Fruit fly (Drosophila melanogaster) whole organism, embryonic: ENCODE results near the gene Sirt4.

ENCODE experiments used
- Atf6 ChIP-seq: fragments of 200-800 bp; sonication (Bioruptor generic); IDR thresholded peaks from 2 replicates; pipeline ENCODE4 v1.3.6; 2022; ENCODE audit warnings: missing biosample characterization, missing genetic modification characterization
- Bteb2 ChIP-seq: fragments of 200-800 bp; sonication (Bioruptor generic); optimal IDR thresholded peaks from 2 replicates; lab custom pipeline; 2016; ENCODE audit warnings: missing biosample characterization, missing genetic modification characterization
- CG10147 ChIP-seq: fragments of 200-800 bp; sonication (Bioruptor generic); optimal IDR thresholded peaks from 2 replicates; lab custom pipeline; 2019; ENCODE audit warnings: missing biosample characterization, mild to moderate bottlenecking, missing genetic modification characterization, moderate library complexity
- CG1233 ChIP-seq: fragments of 200-800 bp; sonication (Bioruptor generic); optimal IDR thresholded peaks from 4 replicates; lab custom pipeline; 2018; ENCODE audit warnings: missing biosample characterization, mild to moderate bottlenecking, missing genetic modification characterization
- CG14441 ChIP-seq: fragments of 200-800 bp; sonication (Bioruptor generic); IDR thresholded peaks from 2 replicates; pipeline ENCODE4 v1.3.6; 2022; ENCODE audit warnings: missing biosample characterization, missing genetic modification characterization
- CG14965 ChIP-seq: fragments of 200-800 bp; sonication (Bioruptor generic); optimal IDR thresholded peaks from 2 replicates; lab custom pipeline; 2016; ENCODE audit warnings: missing biosample characterization, missing genetic modification characterization, borderline replicate concordance
- CG1647 ChIP-seq: fragments of 200-800 bp; sonication (Bioruptor generic); optimal IDR thresholded peaks from 3 replicates; lab custom pipeline; 2016; ENCODE audit warnings: missing biosample characterization, missing genetic modification characterization
- CG16863 ChIP-seq: fragments of 200-800 bp; sonication (Bioruptor generic); optimal IDR thresholded peaks from 3 replicates; lab custom pipeline; 2016; ENCODE audit warnings: missing biosample characterization, missing genetic modification characterization
- CG17328 ChIP-seq: fragments of 200-800 bp; sonication (Bioruptor generic); IDR thresholded peaks from 2 replicates; pipeline ENCODE4 v1.3.6; 2022; ENCODE audit warnings: missing biosample characterization, missing genetic modification characterization
- CG1832 ChIP-seq: fragments of 200-800 bp; sonication (Bioruptor generic); optimal IDR thresholded peaks from 2 replicates; lab custom pipeline; 2017; ENCODE audit warnings: missing biosample characterization, mild to moderate bottlenecking, missing genetic modification characterization, inconsistent platforms
- CG2120 ChIP-seq: fragments of 200-800 bp; sonication (Bioruptor generic); optimal IDR thresholded peaks from 3 replicates; lab custom pipeline; 2016; ENCODE audit warnings: missing biosample characterization, missing genetic modification characterization
- CG3065 ChIP-seq: fragments of 200-800 bp; sonication (Bioruptor generic); optimal IDR thresholded peaks from 2 replicates; lab custom pipeline; 2016; ENCODE audit warnings: missing biosample characterization, missing genetic modification characterization
- CG31365 ChIP-seq: fragments of 200-800 bp; sonication (Bioruptor generic); optimal IDR thresholded peaks from 2 replicates; lab custom pipeline; 2018; ENCODE audit warnings: missing biosample characterization, mild to moderate bottlenecking, missing genetic modification characterization
- CG34376 ChIP-seq: fragments of 200-800 bp; sonication (Bioruptor generic); optimal IDR thresholded peaks from 2 replicates; lab custom pipeline; 2018; ENCODE audit warnings: missing biosample characterization, mild to moderate bottlenecking, missing genetic modification characterization
- CG3726 ChIP-seq: fragments of 200-800 bp; sonication (Bioruptor generic); IDR thresholded peaks from 3 replicates; pipeline ENCODE4, ENCODE4 v1.3.6; 2022; ENCODE audit warnings: missing biosample characterization, missing genetic modification characterization
- CG3847 ChIP-seq: fragments of 200-800 bp; sonication (Bioruptor generic); IDR thresholded peaks from 2 replicates; pipeline ENCODE4 v1.3.6; 2022; ENCODE audit warnings: missing biosample characterization, missing genetic modification characterization
- CG5180 ChIP-seq: fragments of 200-800 bp; sonication (Bioruptor generic); optimal IDR thresholded peaks from 3 replicates; lab custom pipeline; 2017; ENCODE audit warnings: missing biosample characterization, missing genetic modification characterization, mild to moderate bottlenecking, moderate library complexity, missing genetic modification reagents
- CG7745 ChIP-seq: fragments of 200-800 bp; sonication (Bioruptor generic); optimal IDR thresholded peaks from 2 replicates; lab custom pipeline; 2018; ENCODE audit warnings: missing biosample characterization, mild to moderate bottlenecking, missing genetic modification characterization, moderate library complexity
- CG8478 ChIP-seq: fragments of >200 bp; optimal IDR thresholded peaks from 2 replicates; lab custom pipeline; 2018
- CG9817 ChIP-seq: fragments of 200-800 bp; sonication (Bioruptor generic); optimal IDR thresholded peaks from 2 replicates; lab custom pipeline; 2018; ENCODE audit warnings: missing biosample characterization, mild to moderate bottlenecking, missing genetic modification characterization, moderate library complexity
- CHES-1-like ChIP-seq: fragments of 200-800 bp; sonication (Bioruptor generic); optimal IDR thresholded peaks from 2 replicates; lab custom pipeline; 2016; ENCODE audit warnings: missing biosample characterization, missing genetic modification characterization
- CkIIα-i1 ChIP-seq: fragments of 200-800 bp; sonication (Bioruptor generic); IDR thresholded peaks from 2 replicates; pipeline ENCODE4 v1.3.6; 2022; ENCODE audit warnings: missing biosample characterization, missing genetic modification characterization
- CoRest ChIP-seq: fragments of 200-800 bp; sonication (Bioruptor generic); optimal IDR thresholded peaks from 3 replicates; lab custom pipeline; 2018; ENCODE audit warnings: missing biosample characterization, mild to moderate bottlenecking, missing genetic modification characterization, moderate library complexity
- Dek ChIP-seq: fragments of 200-800 bp; sonication (Bioruptor generic); optimal IDR thresholded peaks from 3 replicates; lab custom pipeline; 2019; ENCODE audit warnings: missing biosample characterization, mild to moderate bottlenecking, missing genetic modification characterization, moderate library complexity
- E2f2 ChIP-seq: fragments of 200-800 bp; sonication (Bioruptor generic); IDR thresholded peaks from 2 replicates; pipeline ENCODE4 v1.3.6; 2022; ENCODE audit warnings: missing biosample characterization, missing genetic modification characterization
- Fer3 ChIP-seq: fragments of 200-800 bp; sonication (Bioruptor generic); optimal IDR thresholded peaks from 2 replicates; lab custom pipeline; 2018; ENCODE audit warnings: missing biosample characterization, mild to moderate bottlenecking, missing genetic modification characterization, moderate library complexity
- HLHmδ ChIP-seq: fragments of 200-800 bp; sonication (Bioruptor generic); optimal IDR thresholded peaks from 2 replicates; lab custom pipeline; 2018; ENCODE audit warnings: missing biosample characterization, mild to moderate bottlenecking, missing genetic modification characterization, moderate library complexity
- Hand ChIP-seq: fragments of 200-800 bp; sonication (Bioruptor generic); optimal IDR thresholded peaks from 2 replicates; lab custom pipeline; 2017; ENCODE audit warnings: mild to moderate bottlenecking, missing biosample characterization, missing genetic modification reagents, missing genetic modification characterization
- MTF-1 ChIP-seq: fragments of 200-800 bp; sonication (Bioruptor generic); optimal IDR thresholded peaks from 2 replicates; lab custom pipeline; 2018; ENCODE audit warnings: missing biosample characterization, mild to moderate bottlenecking, missing genetic modification characterization, borderline replicate concordance
- NK7.1 ChIP-seq: fragments of 200-800 bp; sonication (Bioruptor generic); optimal IDR thresholded peaks from 3 replicates; lab custom pipeline; 2016; ENCODE audit warnings: missing biosample characterization, missing genetic modification characterization
- Optix ChIP-seq: fragments of 200-800 bp; sonication (Bioruptor generic); IDR thresholded peaks from 3 replicates; pipeline ENCODE4 v1.3.6; 2022; ENCODE audit warnings: missing biosample characterization, missing genetic modification characterization
- Pdp1 ChIP-seq, 2 experiments: fragments of 200-800 bp; sonication (Bioruptor generic); optimal IDR thresholded peaks; 3 replicates each; lab custom pipeline; 2016; ENCODE audit warnings: missing biosample characterization in 2 of 2, missing genetic modification characterization in 2 of 2, mild to moderate bottlenecking in 1 of 2, moderate library complexity in 1 of 2
- ap ChIP-seq: fragments of 200-800 bp; sonication (Bioruptor generic); IDR thresholded peaks from 2 replicates; pipeline ENCODE4 v1.3.6; 2022; ENCODE audit warnings: missing biosample characterization, missing genetic modification characterization
- ara ChIP-seq: fragments of 200-800 bp; sonication (Bioruptor generic); IDR thresholded peaks from 2 replicates; pipeline ENCODE4 v1.3.6; 2022; ENCODE audit warnings: missing biosample characterization, missing genetic modification characterization
- bsh ChIP-seq, 2 experiments: fragments of 200-800 bp; sonication (Bioruptor generic); optimal IDR thresholded peaks; 2 replicates each; lab custom pipeline; 2017 to 2018; ENCODE audit warnings: mild to moderate bottlenecking in 2 of 2, missing biosample characterization in 2 of 2, missing genetic modification characterization in 2 of 2, moderate library complexity in 1 of 2
- ci ChIP-seq: fragments of 200-800 bp; sonication (Bioruptor generic); IDR thresholded peaks from 3 replicates; pipeline ENCODE4 v1.3.6; 2022; ENCODE audit warnings: missing biosample characterization, missing genetic modification characterization
- danr ChIP-seq: fragments of 200-800 bp; sonication (Bioruptor generic); IDR thresholded peaks from 2 replicates; pipeline ENCODE4 v1.3.6; 2022; ENCODE audit warnings: missing biosample characterization, missing genetic modification characterization
- dmrt11E ChIP-seq: fragments of 200-800 bp; sonication (Bioruptor generic); optimal IDR thresholded peaks from 3 replicates; lab custom pipeline; 2018; ENCODE audit warnings: missing biosample characterization, mild to moderate bottlenecking, missing genetic modification characterization, moderate library complexity
- dpn ChIP-seq, 2 experiments: fragments of 200-800 bp; sonication (Bioruptor generic); optimal IDR thresholded peaks; 3 replicates each; lab custom pipeline; 2016; ENCODE audit warnings: missing biosample characterization in 2 of 2, missing genetic modification characterization in 2 of 2
- her ChIP-seq: fragments of 200-800 bp; sonication (Bioruptor generic); optimal IDR thresholded peaks from 2 replicates; lab custom pipeline; 2016; ENCODE audit warnings: missing biosample characterization, missing genetic modification characterization
- hkb ChIP-seq, 2 experiments: fragments of 200-800 bp in 1 of 2; fragments of >200 bp in 1 of 2; sonication (Bioruptor generic) in 1 of 2; IDR thresholded peaks in 1 of 2; optimal IDR thresholded peaks in 1 of 2; 2 replicates each; pipeline versions ENCODE4 v1.3.6 to Lab custom; 2017 to 2022; ENCODE audit warnings: missing biosample characterization in 1 of 2, missing genetic modification characterization in 1 of 2
- hth ChIP-seq: fragments of >200 bp; optimal IDR thresholded peaks from 2 replicates; lab custom pipeline; 2017; ENCODE audit warnings: inconsistent platforms
- maf-S ChIP-seq: fragments of 200-800 bp; sonication (Bioruptor generic); optimal IDR thresholded peaks from 2 replicates; lab custom pipeline; 2016; ENCODE audit warnings: missing biosample characterization, missing genetic modification characterization
- row ChIP-seq: fragments of 200-800 bp; sonication (Bioruptor generic); IDR thresholded peaks from 3 replicates; pipeline ENCODE4 v1.3.6; 2022; ENCODE audit warnings: missing biosample characterization, missing genetic modification characterization
- sens ChIP-seq: fragments of 200-800 bp; sonication (Bioruptor generic); peaks from one replicate; lab custom pipeline; 2016; ENCODE audit warnings: missing biosample characterization, missing genetic modification characterization
- sens-2 ChIP-seq: fragments of 200-800 bp; sonication (Bioruptor generic); IDR thresholded peaks from 2 replicates; pipeline ENCODE4 v1.3.6; 2022; ENCODE audit warnings: missing biosample characterization, missing genetic modification characterization
- shn ChIP-seq: fragments of 200-800 bp; sonication (Bioruptor generic); optimal IDR thresholded peaks from 3 replicates; lab custom pipeline; 2016; ENCODE audit warnings: missing biosample characterization, missing genetic modification characterization
- stc ChIP-seq: fragments of 200-800 bp; sonication (Bioruptor generic); IDR thresholded peaks from 2 replicates; pipeline ENCODE4 v1.3.6; 2022; ENCODE audit warnings: missing biosample characterization, missing genetic modification characterization
- tup ChIP-seq: fragments of 200-800 bp; sonication (Bioruptor generic); optimal IDR thresholded peaks from 2 replicates; lab custom pipeline; 2016; ENCODE audit warnings: missing biosample characterization, mild to moderate bottlenecking, missing genetic modification characterization, moderate library complexity
- tx ChIP-seq: fragments of 200-800 bp; sonication (Bioruptor generic); optimal IDR thresholded peaks from 2 replicates; lab custom pipeline; 2016; ENCODE audit warnings: missing biosample characterization, missing genetic modification characterization
- unpg ChIP-seq: fragments of 200-800 bp; sonication (Bioruptor generic); optimal IDR thresholded peaks from 3 replicates; lab custom pipeline; 2018; ENCODE audit warnings: missing biosample characterization, mild to moderate bottlenecking, missing genetic modification characterization, moderate library complexity

The Sirt4 gene

DNA sequence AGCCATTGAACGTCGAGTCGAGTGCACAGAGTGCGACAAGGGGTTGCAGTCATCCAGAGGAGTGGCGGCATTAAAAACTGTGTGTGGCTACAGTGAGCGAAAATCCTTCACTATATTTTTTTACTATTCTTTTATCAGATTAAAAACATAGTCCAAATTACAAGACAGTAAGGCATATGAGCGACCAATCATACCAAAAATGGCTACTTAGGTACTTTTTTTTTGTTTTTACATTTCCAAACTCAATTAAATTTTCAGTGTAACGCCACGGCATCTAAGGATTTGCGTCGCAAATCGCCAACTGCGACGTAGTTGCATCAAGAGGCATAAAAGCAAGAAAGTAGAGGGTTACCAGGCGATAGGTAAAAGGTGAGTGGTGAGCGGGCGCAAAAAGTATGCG lies 26.7 kb downstream of the Sirt4 start (continued):
- TF ChIP-seq MTF-1 = no peak
- TF ChIP-seq Atf6 (GFP tag; lab: Robert Waterston, UW) = 0 out of 2 replicates have a peak, but pooled peaks have one; percentile 13
- no peak for TF ChIP-seq tup
- peak; percentile 94 for TF ChIP-seq sens (GFP tag; lab: Kevin White, UChicago)
- peak; percentile 7 for TF ChIP-seq Dek
- no peak for TF ChIP-seq CG10147
- TF ChIP-seq Fer3 (tag; lab: Kevin White, UChicago) = peak; percentile 48
- 0 out of 2 replicates have a peak, but pooled peaks have one; percentile 15 for TF ChIP-seq stc (GFP tag; lab: Robert Waterston, UW)
- no peak for TF ChIP-seq CG16863 (GFP tag; lab: Kevin White, UChicago)
- TF ChIP-seq tx (GFP tag; lab: Kevin White, UChicago) = no peak
- peak; percentile 64 for TF ChIP-seq unpg
- TF ChIP-seq bsh (GFP tag; optimal IDR thresholded peaks at IDR 0.05; lab: Kevin White, UChicago) = peak in 1 of 2 experiments; percentile 79
- TF ChIP-seq maf-S (GFP tag; lab: Kevin White, UChicago) = no peak
- TF ChIP-seq CG34376 (GFP tag; lab: Kevin White, UChicago) = no peak
- no peak for TF ChIP-seq Hand (GFP tag; lab: Kevin White, UChicago)
- peak; percentile 9 for TF ChIP-seq CG5180
- TF ChIP-seq HLHmδ (GFP tag; lab: Kevin White, UChicago) = no peak
- no peak for TF ChIP-seq NK7.1
- no peak for TF ChIP-seq her (GFP tag; lab: Kevin White, UChicago)
- no peak for TF ChIP-seq CHES-1-like (GFP tag; lab: Kevin White, UChicago)
- TF ChIP-seq Optix (GFP tag; lab: Robert Waterston, UW) = peak; percentile 36; the same call in 1 of the 3 replicates
- peak; percentile 15 for TF ChIP-seq CG9817
- no peak for TF ChIP-seq hkb (optimal IDR thresholded peaks at IDR 0.05; lab: Kevin White, UChicago)
- peak; percentile 61 for TF ChIP-seq hkb (GFP tag; IDR thresholded peaks at IDR 0.05; lab: Robert Waterston, UW)
- TF ChIP-seq CG14965 (GFP tag; lab: Kevin White, UChicago) = no peak
- no peak for TF ChIP-seq CG1832 (GFP tag; lab: Kevin White, UChicago)
- TF ChIP-seq hth = no peak
- TF ChIP-seq ci (GFP tag; lab: Robert Waterston, UW) = peak; percentile 70; the same call in 2 of the 3 replicates
- TF ChIP-seq Bteb2 (GFP tag; lab: Kevin White, UChicago) = no peak
- TF ChIP-seq CG2120 (GFP tag; lab: Kevin White, UChicago) = no peak
- peak; percentile 59 for TF ChIP-seq sens-2
- peak; percentile 77 for TF ChIP-seq dmrt11E (tag; lab: Kevin White, UChicago)
- no peak for TF ChIP-seq CG7745
- TF ChIP-seq CG3726 = no peak
- no peak for TF ChIP-seq CG3065 (GFP tag; lab: Kevin White, UChicago)
- no peak for TF ChIP-seq danr (GFP tag; lab: Robert Waterston, UW)
- TF ChIP-seq ara (GFP tag; lab: Robert Waterston, UW) = peak; percentile 46; the same call in 1 of the 2 replicates
- TF ChIP-seq shn (GFP tag; lab: Kevin White, UChicago) = no peak
- TF ChIP-seq CkIIα-i1 = no peak
- no peak for TF ChIP-seq CG1233 (GFP tag; lab: Kevin White, UChicago)
- peak; percentile 70 for TF ChIP-seq CG17328
- peak; percentile 33 for TF ChIP-seq CoRest
- no peak for TF ChIP-seq CG8478
- TF ChIP-seq dpn (GFP tag; optimal IDR thresholded peaks at IDR 0.05; lab: Kevin White, UChicago) = peak in 1 of 2 experiments; percentile 44
- no peak; the same call in 1 of the 2 replicates for TF ChIP-seq E2f2 (GFP tag; lab: Robert Waterston, UW)
- TF ChIP-seq CG1647 (GFP tag; lab: Kevin White, UChicago) = no peak
- TF ChIP-seq CG14441 = no peak
- 0 out of 2 replicates have a peak, but pooled peaks have one; percentile 15 for TF ChIP-seq CG3847 (GFP tag; lab: Robert Waterston, UW)
- TF ChIP-seq row (GFP tag; lab: Robert Waterston, UW) = peak; percentile 52
- no peak for TF ChIP-seq ap
- TF ChIP-seq Pdp1 (GFP tag; optimal IDR thresholded peaks at IDR 0.05; lab: Kevin White, UChicago) = peak; percentile 26 to 32
- TF ChIP-seq CG31365 (tag; lab: Kevin White, UChicago) = peak; percentile 1
